Worm (Caenorhabditis elegans) whole organism, mixed stage, embryonic: ENCODE data around the gene srj-11.

Experiments used
- M03D4.4 ChIP-seq: sonication (generic microtip); optimal IDR thresholded peaks from 2 replicates; lab custom pipeline; 2017; ENCODE audit warnings: mild to moderate bottlenecking, missing genetic modification characterization, missing compliant biosample characterization
- bed-3 ChIP-seq: fragments of 200-800 bp; sonication (Bioruptor generic); optimal IDR thresholded peaks from 3 replicates; lab custom pipeline; 2018; ENCODE audit warnings: mild to moderate bottlenecking, missing genetic modification characterization, moderate library complexity, missing compliant biosample characterization
- blmp-1 ChIP-seq: fragments of 150-350 bp; optimal IDR thresholded peaks from 2 replicates; lab custom pipeline; 2014; ENCODE audit warnings: missing biosample characterization, missing genetic modification characterization
- ceh-39 ChIP-seq: fragments of 150-350 bp; optimal IDR thresholded peaks from 2 replicates; lab custom pipeline; 2014; ENCODE audit warnings: missing biosample characterization, missing genetic modification characterization
- ceh-83 ChIP-seq: fragments of 200-800 bp; sonication (Bioruptor generic); optimal IDR thresholded peaks from 2 replicates; lab custom pipeline; 2018; ENCODE audit warnings: mild to moderate bottlenecking, missing genetic modification characterization, missing compliant biosample characterization
- ces-1 ChIP-seq: fragments of 150-350 bp; optimal IDR thresholded peaks from 2 replicates; lab custom pipeline; 2014; ENCODE audit warnings: missing biosample characterization, missing genetic modification reagents, missing genetic modification characterization
- cnd-1 ChIP-seq: fragments of 200-800 bp; sonication (Bioruptor generic); optimal IDR thresholded peaks from 2 replicates; lab custom pipeline; 2018; ENCODE audit warnings: mild to moderate bottlenecking, missing genetic modification characterization, missing compliant biosample characterization
- drap-1 ChIP-seq: fragments of 200-800 bp; sonication (Bioruptor generic); optimal IDR thresholded peaks from 3 replicates; lab custom pipeline; 2018; ENCODE audit warnings: mild to moderate bottlenecking, missing genetic modification characterization, missing compliant biosample characterization
- flh-1 ChIP-seq: fragments of 200-800 bp; sonication (Bioruptor generic); optimal IDR thresholded peaks from 2 replicates; lab custom pipeline; 2018; ENCODE audit warnings: mild to moderate bottlenecking, missing genetic modification characterization, moderate library complexity, missing compliant biosample characterization
- ham-2 ChIP-seq: fragments of 200-800 bp; sonication (Bioruptor generic); optimal IDR thresholded peaks from 2 replicates; lab custom pipeline; 2018; ENCODE audit warnings: mild to moderate bottlenecking, missing genetic modification characterization, missing compliant biosample characterization
- hlh-1 ChIP-seq: fragments of 150-350 bp; optimal IDR thresholded peaks from 2 replicates; lab custom pipeline; 2014; ENCODE audit warnings: missing biosample characterization, missing genetic modification reagents, missing genetic modification characterization
- lin-13 ChIP-seq: fragments of 150-350 bp; optimal IDR thresholded peaks from 2 replicates; lab custom pipeline; 2014; ENCODE audit warnings: missing biosample characterization, missing genetic modification characterization
- lin-32 ChIP-seq: fragments of 200-800 bp; sonication (Bioruptor generic); optimal IDR thresholded peaks from 2 replicates; lab custom pipeline; 2018; ENCODE audit warnings: mild to moderate bottlenecking, missing genetic modification characterization, missing compliant biosample characterization
- lsy-2 ChIP-seq: fragments of 150-350 bp; optimal IDR thresholded peaks from 2 replicates; lab custom pipeline; 2014; ENCODE audit warnings: missing biosample characterization, missing genetic modification characterization
- mab-5 ChIP-seq: fragments of 150-350 bp; optimal IDR thresholded peaks from 2 replicates; lab custom pipeline; 2014; ENCODE audit warnings: missing biosample characterization, missing genetic modification characterization
- mep-1 ChIP-seq: fragments of 150-350 bp; optimal IDR thresholded peaks from 2 replicates; lab custom pipeline; 2017; ENCODE audit warnings: missing biosample characterization, missing genetic modification reagents, missing genetic modification characterization, inconsistent platforms
- mls-2 ChIP-seq: sonication (generic microtip); optimal IDR thresholded peaks from 2 replicates; lab custom pipeline; 2016; ENCODE audit warnings: mild to moderate bottlenecking, missing genetic modification characterization, moderate library complexity, missing compliant biosample characterization
- nhr-12 ChIP-seq: fragments of 150-350 bp; optimal IDR thresholded peaks from 2 replicates; lab custom pipeline; 2014; ENCODE audit warnings: missing biosample characterization, missing genetic modification characterization
- nhr-2 ChIP-seq: fragments of 150-350 bp; optimal IDR thresholded peaks from 2 replicates; lab custom pipeline; 2014; ENCODE audit warnings: missing biosample characterization, missing genetic modification characterization
- nhr-237 ChIP-seq: fragments of 150-350 bp; optimal IDR thresholded peaks from 2 replicates; lab custom pipeline; 2014; ENCODE audit warnings: missing biosample characterization, missing genetic modification characterization
- nhr-28 ChIP-seq: fragments of 150-350 bp; optimal IDR thresholded peaks from 2 replicates; lab custom pipeline; 2014; ENCODE audit warnings: missing biosample characterization, missing genetic modification characterization
- nhr-76 ChIP-seq: sonication (generic microtip); optimal IDR thresholded peaks from 2 replicates; lab custom pipeline; 2017; ENCODE audit warnings: missing biosample characterization, missing genetic modification characterization
- snpc-4 ChIP-seq: fragments of 150-350 bp; optimal IDR thresholded peaks from 2 replicates; lab custom pipeline; 2014; ENCODE audit warnings: missing biosample characterization, missing genetic modification characterization
- sptf-1 ChIP-seq: sonication (generic microtip); optimal IDR thresholded peaks from 2 replicates; lab custom pipeline; 2017; ENCODE audit warnings: mild to moderate bottlenecking, missing genetic modification characterization, moderate library complexity, missing compliant biosample characterization
- tbx-8 ChIP-seq: fragments of 200-800 bp; sonication (Bioruptor generic); optimal IDR thresholded peaks from 2 replicates; lab custom pipeline; 2018; ENCODE audit warnings: mild to moderate bottlenecking, missing genetic modification characterization, moderate library complexity, missing compliant biosample characterization
- unc-39 ChIP-seq: fragments of 150-350 bp; optimal IDR thresholded peaks from 2 replicates; lab custom pipeline; 2014; ENCODE audit warnings: missing biosample characterization, missing genetic modification characterization
- unc-62 ChIP-seq: fragments of 150-350 bp; optimal IDR thresholded peaks from 2 replicates; lab custom pipeline; 2014; ENCODE audit warnings: missing biosample characterization, missing genetic modification reagents, missing genetic modification characterization
- zip-8 ChIP-seq: fragments of 150-350 bp; optimal IDR thresholded peaks from 2 replicates; lab custom pipeline; 2014; ENCODE audit warnings: missing biosample characterization, missing genetic modification characterization
- ztf-11 ChIP-seq: fragments of 150-350 bp; optimal IDR thresholded peaks from 2 replicates; lab custom pipeline; 2014; ENCODE audit warnings: missing biosample characterization, missing genetic modification characterization

The srj-11 gene

DNA sequence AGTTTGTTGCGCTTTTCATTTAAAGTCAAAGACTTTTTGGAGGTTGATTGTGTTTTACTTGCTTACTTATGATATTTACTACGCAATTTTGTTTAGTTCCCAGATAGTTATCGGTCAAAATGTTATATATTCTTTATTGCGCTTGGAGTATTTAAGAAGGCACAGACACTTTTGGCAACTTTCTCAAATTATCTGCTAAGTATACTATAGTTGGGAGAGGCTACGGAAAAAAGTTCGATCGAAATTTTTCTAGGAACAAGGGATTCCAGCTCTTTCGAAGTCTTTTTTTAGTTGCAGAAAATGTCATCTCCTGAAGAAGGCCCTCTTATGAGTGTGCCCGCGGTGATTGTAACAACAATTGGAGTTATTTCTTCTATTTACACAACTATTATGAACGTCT, 18.9 kb downstream of the srj-11 start, which contains the start of gene srbc-5:
TSS of gene srbc-5 (plus strand) at position 301 of the 400 bp plus-strand sequence.
- TF ChIP-seq cnd-1 (tag; lab: Kevin White, UChicago) = no peak
- no peak for TF ChIP-seq ces-1
- TF ChIP-seq mls-2 (tag; lab: Kevin White, UChicago) = no peak
- no peak for TF ChIP-seq nhr-76 (tag; lab: Kevin White, UChicago)
- TF ChIP-seq flh-1 (GFP tag; lab: Kevin White, UChicago) = no peak
- no peak for TF ChIP-seq zip-8 (tag; lab: Kevin White, UChicago)
- no peak for TF ChIP-seq nhr-2 (tag; lab: Kevin White, UChicago)
- no peak for TF ChIP-seq sptf-1
- no peak for TF ChIP-seq nhr-12 (tag; lab: Kevin White, UChicago)
- no peak for TF ChIP-seq ham-2 (GFP tag; lab: Kevin White, UChicago)
- no peak for TF ChIP-seq nhr-237
- no peak for TF ChIP-seq ceh-83 (GFP tag; lab: Kevin White, UChicago)
- TF ChIP-seq tbx-8 = no peak

DNA sequence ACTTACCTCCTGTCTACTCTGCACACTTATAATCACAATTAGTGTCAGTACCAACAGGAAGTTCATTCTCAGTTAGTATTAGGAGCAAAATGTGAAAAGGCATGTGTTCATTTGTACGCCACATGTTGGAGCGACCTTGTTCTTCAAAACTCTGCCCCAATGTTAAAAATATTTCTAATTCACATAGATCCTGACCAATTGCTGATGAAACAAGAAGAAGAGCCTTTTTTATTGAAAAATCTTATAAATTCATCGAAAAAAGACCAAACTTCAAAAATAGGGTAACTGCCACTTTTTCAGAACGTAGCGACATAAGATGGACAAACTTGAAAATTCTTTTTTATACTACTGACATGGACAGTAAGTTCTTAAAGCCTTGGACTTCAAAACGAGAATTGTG, 25.0 kb downstream of the srj-11 start, which contains the start of gene T28A11.17:
TSS of gene T28A11.17 (minus strand) at position 101 of the 400 bp plus-strand sequence.
- TF ChIP-seq sptf-1 = no peak
- TF ChIP-seq ham-2 (GFP tag; lab: Kevin White, UChicago) = no peak
- TF ChIP-seq nhr-237 = no peak
- no peak for TF ChIP-seq mab-5
- no peak for TF ChIP-seq zip-8 (tag; lab: Kevin White, UChicago)
- TF ChIP-seq tbx-8 = no peak
- no peak for TF ChIP-seq nhr-12 (tag; lab: Kevin White, UChicago)

DNA sequence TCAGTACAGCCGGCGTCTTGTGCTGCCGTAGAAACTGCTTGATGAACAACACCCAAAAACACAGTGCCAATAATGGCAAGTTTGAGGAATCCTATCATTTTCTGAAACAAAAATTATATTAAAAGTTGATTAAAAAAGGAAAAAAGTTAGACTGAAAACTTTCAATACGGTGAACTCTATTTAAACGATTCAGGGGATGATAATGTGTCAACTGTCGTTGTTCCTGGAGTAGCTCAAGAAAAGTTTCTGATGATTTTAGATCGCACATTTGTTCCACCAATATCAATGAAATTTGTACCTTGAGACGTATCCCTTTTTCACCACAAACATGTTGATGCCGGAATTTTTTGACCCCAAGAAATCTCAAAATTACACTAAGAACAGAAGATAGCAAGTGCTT, 26.7 kb downstream of the srj-11 start, which contains the start of gene T28A11.18:
TSS of gene T28A11.18 (minus strand) at position 101 of the 400 bp plus-strand sequence.
- no peak for TF ChIP-seq mep-1 (tag; lab: Kevin White, UChicago)
- no peak for TF ChIP-seq drap-1
- no peak for TF ChIP-seq nhr-28 (tag; lab: Kevin White, UChicago)
- TF ChIP-seq zip-8 (tag; lab: Kevin White, UChicago) = no peak
- no peak for TF ChIP-seq nhr-2 (tag; lab: Kevin White, UChicago)
- TF ChIP-seq ztf-11 (tag; lab: Kevin White, UChicago) = no peak
- TF ChIP-seq unc-62 (GFP tag; lab: Kevin White, UChicago) = no peak
- no peak for TF ChIP-seq unc-39 (tag; lab: Kevin White, UChicago)
- no peak for TF ChIP-seq M03D4.4 (tag; lab: Kevin White, UChicago)
- no peak for TF ChIP-seq ceh-83 (GFP tag; lab: Kevin White, UChicago)

DNA sequence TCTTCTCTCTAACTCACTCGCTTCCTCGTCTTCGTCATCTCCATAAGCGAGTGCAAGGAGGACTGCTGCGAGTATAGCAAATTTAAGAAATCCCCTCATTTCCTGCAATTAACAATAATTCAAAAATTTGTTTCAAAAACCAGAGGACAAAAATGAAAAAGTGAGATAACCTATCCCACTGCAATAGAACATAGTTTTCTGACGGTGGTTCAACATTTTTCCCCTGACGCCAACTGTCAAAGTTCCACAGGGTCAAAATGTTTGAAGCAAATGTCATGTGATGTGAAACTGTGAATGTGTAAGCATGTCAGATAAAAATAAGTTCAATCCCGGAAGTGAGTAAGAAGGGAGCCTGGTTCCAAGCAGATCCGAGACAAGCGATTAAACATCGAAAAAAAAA, 28.2 kb downstream of the srj-11 start, which contains the start of gene T28A11.19:
TSS of gene T28A11.19 (minus strand) at position 108 of the 400 bp plus-strand sequence.
- no peak for TF ChIP-seq bed-3 (GFP tag; lab: Kevin White, UChicago)
- TF ChIP-seq blmp-1 = no peak
- no peak for TF ChIP-seq lin-13 (tag; lab: Kevin White, UChicago)
- TF ChIP-seq lsy-2 (tag; lab: Kevin White, UChicago) = no peak
- no peak for TF ChIP-seq nhr-76 (tag; lab: Kevin White, UChicago)
- no peak for TF ChIP-seq tbx-8
- TF ChIP-seq lin-32 (GFP tag; lab: Kevin White, UChicago) = no peak
- TF ChIP-seq ces-1 = no peak
- no peak for TF ChIP-seq nhr-28 (tag; lab: Kevin White, UChicago)
- TF ChIP-seq flh-1 (GFP tag; lab: Kevin White, UChicago) = no peak
- no peak for TF ChIP-seq mls-2 (tag; lab: Kevin White, UChicago)
- no peak for TF ChIP-seq ceh-83 (GFP tag; lab: Kevin White, UChicago)

DNA sequence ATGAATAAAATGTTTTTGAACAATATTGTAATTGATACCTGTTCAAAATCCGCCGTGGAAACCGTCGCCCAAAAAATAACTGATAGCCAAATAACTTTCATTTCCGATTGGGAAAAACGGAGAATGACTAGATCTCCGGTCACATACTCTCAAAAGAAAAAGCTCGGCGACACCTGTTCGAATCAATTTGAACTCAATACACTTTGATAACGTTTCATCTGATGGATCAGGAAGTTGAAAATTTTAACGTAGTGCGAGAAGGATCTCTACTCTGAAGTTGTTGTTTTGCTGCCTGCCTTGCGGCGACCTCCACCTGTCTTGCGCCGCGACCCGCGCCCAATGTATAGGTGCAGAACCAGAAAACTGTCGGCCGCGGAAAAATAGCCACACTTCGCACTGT, 31.9 kb downstream of the srj-11 start, which contains the start of gene T28A11.20:
TSS of gene T28A11.20 (minus strand) at position 101 of the 400 bp plus-strand sequence.
- TF ChIP-seq ceh-39 (tag; lab: Kevin White, UChicago) (no peak), unc-39 (tag; lab: Kevin White, UChicago) (no peak), mls-2 (tag; lab: Kevin White, UChicago) (no peak), flh-1 (GFP tag; lab: Kevin White, UChicago) (no peak), tbx-8 (no peak), mep-1 (tag; lab: Kevin White, UChicago) (no peak), blmp-1 (no peak), snpc-4 (tag; lab: Kevin White, UChicago) (no peak), lin-13 (tag; lab: Kevin White, UChicago) (no peak), hlh-1 (tag; lab: Kevin White, UChicago) (no peak), ces-1 (no peak)
